Fruit fly (Drosophila melanogaster) whole organism, pupa: ENCODE data around the gene COX8.

ENCODE experiments used
- CG17806 ChIP-seq: fragments of 200-800 bp; sonication (Bioruptor generic); optimal IDR thresholded peaks from 2 replicates; lab custom pipeline; 2018; ENCODE audit warnings: missing biosample characterization, mild to moderate bottlenecking, missing genetic modification characterization, moderate library complexity
- CG9948 ChIP-seq: fragments of 200-800 bp; sonication (Bioruptor generic); optimal IDR thresholded peaks from 2 replicates; lab custom pipeline; 2018; ENCODE audit warnings: missing biosample characterization, mild to moderate bottlenecking, missing genetic modification characterization, moderate library complexity

DNA sequence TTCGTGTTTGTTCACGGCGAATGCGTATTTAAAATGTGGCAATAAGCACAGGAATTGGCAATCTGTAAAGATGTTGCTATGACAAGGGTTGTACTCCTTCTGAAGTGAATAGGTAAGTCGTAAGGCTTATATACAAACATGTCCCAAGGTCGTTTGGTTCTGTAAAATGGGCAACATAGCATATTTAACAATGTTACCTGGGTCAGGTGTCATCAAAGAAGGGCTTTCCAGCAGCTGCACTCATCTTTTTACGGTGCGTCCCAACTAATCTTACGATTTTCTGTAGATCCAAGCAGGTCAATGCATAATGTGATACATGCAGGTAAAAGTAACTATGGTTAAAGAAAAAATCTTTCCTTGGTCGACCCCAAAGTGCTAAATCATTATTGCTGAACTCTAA, 48.8 kb downstream of the COX8 start, which contains the start of gene Neu2:
- no peak for TF ChIP-seq CG17806 (tag; lab: Kevin White, UChicago)
- no peak for TF ChIP-seq CG9948
